Worm (Caenorhabditis elegans) whole organism, L1 larva: ENCODE data around the gene fbxa-213.

Source experiments
- C04F5.9 ChIP-seq: sonication (generic microtip); optimal IDR thresholded peaks from 2 replicates; lab custom pipeline; 2016; ENCODE audit warnings: missing genetic modification characterization, missing compliant biosample characterization
- Y116A8C.19 ChIP-seq: sonication (generic microtip); optimal IDR thresholded peaks from 2 replicates; lab custom pipeline; 2016; ENCODE audit warnings: missing compliant biosample characterization, missing genetic modification characterization, borderline replicate concordance
- efl-3 ChIP-seq: fragments of 200-800 bp; sonication (Bioruptor generic); optimal IDR thresholded peaks from 2 replicates; lab custom pipeline; 2018; ENCODE audit warnings: mild to moderate bottlenecking, missing genetic modification characterization, missing compliant biosample characterization
- egl-13 ChIP-seq: sonication (generic microtip); optimal IDR thresholded peaks from 2 replicates; lab custom pipeline; 2016; ENCODE audit warnings: missing genotype, missing genetic modification reagents, missing genetic modification characterization, missing compliant biosample characterization
- elt-2 ChIP-seq: sonication (generic microtip); optimal IDR thresholded peaks from 2 replicates; lab custom pipeline; 2016; ENCODE audit warnings: missing genetic modification characterization, mild to moderate bottlenecking, inconsistent platforms, missing compliant biosample characterization, missing genetic modification reagents
- ets-5 ChIP-seq: fragments of 200-800 bp; sonication (Bioruptor generic); IDR thresholded peaks from 2 replicates; pipeline ENCODE4 v1.3.6; 2022; ENCODE audit warnings: missing genetic modification characterization, missing compliant biosample characterization
- fkh-10 ChIP-seq: sonication (generic microtip); optimal IDR thresholded peaks from 2 replicates; lab custom pipeline; 2017; ENCODE audit warnings: missing biosample characterization, missing genetic modification reagents, missing genetic modification characterization
- fos-1 ChIP-seq: fragments of 150-350 bp; optimal IDR thresholded peaks from 2 replicates; lab custom pipeline; 2014; ENCODE audit warnings: missing biosample characterization, missing genetic modification characterization
- hlh-17 ChIP-seq: fragments of 200-800 bp; sonication (Bioruptor generic); optimal IDR thresholded peaks from 2 replicates; lab custom pipeline; 2018; ENCODE audit warnings: missing genetic modification characterization, mild to moderate bottlenecking, missing compliant biosample characterization, moderate library complexity, borderline replicate concordance
- hlh-4 ChIP-seq: sonication (generic microtip); optimal IDR thresholded peaks from 2 replicates; lab custom pipeline; 2016; ENCODE audit warnings: mild to moderate bottlenecking, missing genetic modification characterization, missing compliant biosample characterization
- hpl-2 ChIP-seq: fragments of 150-350 bp; optimal IDR thresholded peaks from 2 replicates; lab custom pipeline; 2014; ENCODE audit warnings: missing biosample characterization, missing genetic modification reagents, missing genetic modification characterization
- irx-1 ChIP-seq: sonication (generic microtip); optimal IDR thresholded peaks from 2 replicates; lab custom pipeline; 2016; ENCODE audit warnings: missing genetic modification characterization, missing compliant biosample characterization
- jun-1 ChIP-seq: fragments of 150-350 bp; optimal IDR thresholded peaks from 2 replicates; lab custom pipeline; 2014; ENCODE audit warnings: missing biosample characterization, missing genetic modification reagents, missing genetic modification characterization
- lin-14 ChIP-seq: fragments of 200-800 bp; sonication (Bioruptor generic); optimal IDR thresholded peaks from 2 replicates; lab custom pipeline; 2018; ENCODE audit warnings: mild to moderate bottlenecking, missing genetic modification characterization, moderate library complexity, missing compliant biosample characterization
- lin-39 ChIP-seq: fragments of 150-350 bp; optimal IDR thresholded peaks from 2 replicates; lab custom pipeline; 2014; ENCODE audit warnings: missing biosample characterization, missing genetic modification reagents, missing genetic modification characterization
- lir-3 ChIP-seq: sonication (generic microtip); optimal IDR thresholded peaks from 2 replicates; lab custom pipeline; 2016; ENCODE audit warnings: mild to moderate bottlenecking, missing genetic modification characterization, moderate library complexity, missing compliant biosample characterization; ENCODE audit not compliant: poor library complexity
- mdl-1 ChIP-seq, 2 experiments: fragments of 150-350 bp; optimal IDR thresholded peaks; 2 replicates each; lab custom pipeline; 2014 to 2017; ENCODE audit warnings: missing biosample characterization in 2 of 2, missing genetic modification characterization in 2 of 2, inconsistent platforms in 1 of 2
- mef-2 ChIP-seq: fragments of 150-350 bp; optimal IDR thresholded peaks from 2 replicates; lab custom pipeline; 2014; ENCODE audit warnings: missing biosample characterization, missing genetic modification characterization
- nhr-11 ChIP-seq: fragments of 150-350 bp; optimal IDR thresholded peaks from 2 replicates; lab custom pipeline; 2014; ENCODE audit warnings: missing biosample characterization, missing genetic modification characterization
- nhr-19 ChIP-seq: fragments of 200-800 bp; sonication (Bioruptor generic); conservative IDR thresholded peaks from 2 replicates; pipeline ENCODE4 v1.3.6; 2022; ENCODE audit warnings: missing genetic modification characterization, missing compliant biosample characterization
- nhr-71 ChIP-seq: sonication (generic microtip); optimal IDR thresholded peaks from 2 replicates; lab custom pipeline; 2016; ENCODE audit warnings: mild to moderate bottlenecking, missing genetic modification characterization, moderate library complexity, missing compliant biosample characterization
- nhr-84 ChIP-seq: sonication (generic microtip); optimal IDR thresholded peaks from 2 replicates; lab custom pipeline; 2017; ENCODE audit warnings: missing biosample characterization, missing genetic modification characterization
- sox-4 ChIP-seq: sonication (generic microtip); optimal IDR thresholded peaks from 2 replicates; lab custom pipeline; 2016; ENCODE audit warnings: missing genetic modification characterization, missing compliant biosample characterization
- sptf-1 ChIP-seq: fragments of 150-350 bp; optimal IDR thresholded peaks from 2 replicates; lab custom pipeline; 2014; ENCODE audit warnings: missing biosample characterization, missing genetic modification characterization
- sup-37 ChIP-seq: fragments of 200-800 bp; sonication (Bioruptor generic); optimal IDR thresholded peaks from 2 replicates; lab custom pipeline; 2018; ENCODE audit warnings: mild to moderate bottlenecking, missing genetic modification characterization, missing compliant biosample characterization
- tlp-1 ChIP-seq: fragments of 150-350 bp; optimal IDR thresholded peaks from 2 replicates; lab custom pipeline; 2014; ENCODE audit warnings: missing biosample characterization, missing genetic modification characterization
- ztf-11 ChIP-seq, 2 experiments: sonication (generic microtip); optimal IDR thresholded peaks; 2 replicates each; lab custom pipeline; 2016 to 2017; ENCODE audit warnings: missing genetic modification characterization in 2 of 2, missing biosample characterization in 1 of 2, missing compliant biosample characterization in 1 of 2
- ztf-4 ChIP-seq: fragments of 150-350 bp; optimal IDR thresholded peaks from 2 replicates; lab custom pipeline; 2014; ENCODE audit warnings: missing biosample characterization, missing genetic modification characterization

Gene fbxa-213

DNA sequence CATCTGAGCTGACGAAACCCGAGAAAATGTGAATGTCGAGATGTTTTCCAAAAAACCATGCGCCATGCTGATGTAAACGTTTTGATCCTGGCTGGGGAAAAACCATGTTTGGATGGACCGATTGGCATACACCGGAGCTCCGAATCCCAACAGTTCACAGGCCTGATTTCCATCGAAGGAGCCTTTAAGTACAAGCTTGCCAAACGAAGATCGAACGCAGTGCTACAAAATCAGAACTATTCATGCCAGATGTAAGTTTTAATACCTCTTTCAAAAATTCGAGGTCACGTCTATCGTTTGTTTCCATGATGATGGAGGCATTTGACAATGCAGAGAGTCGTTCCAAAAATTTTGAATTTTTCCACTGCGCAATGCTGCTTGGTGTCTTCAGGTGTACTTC, 32.8 kb downstream of the fbxa-213 start:
- no peak for TF ChIP-seq sox-4 (tag; lab: Kevin White, UChicago)
- no peak for TF ChIP-seq lin-39 (tag; lab: Kevin White, UChicago)
- TF ChIP-seq ztf-11 (tag; optimal IDR thresholded peaks at IDR 0.05; lab: Kevin White, UChicago) = no peak
- TF ChIP-seq nhr-19 (GFP tag; lab: Robert Waterston, UW) = no peak
- TF ChIP-seq nhr-11 (tag; lab: Kevin White, UChicago) = no peak
- no peak for TF ChIP-seq ztf-4 (tag; lab: Kevin White, UChicago)
- no peak for TF ChIP-seq lin-14 (GFP tag; lab: Kevin White, UChicago)
- TF ChIP-seq hlh-17 (GFP tag; lab: Kevin White, UChicago) = no peak
- no peak for TF ChIP-seq nhr-84
- no peak for TF ChIP-seq efl-3
- TF ChIP-seq jun-1 (tag; lab: Kevin White, UChicago) = no peak
- no peak for TF ChIP-seq mef-2
- no peak for TF ChIP-seq mdl-1 (tag; optimal IDR thresholded peaks at IDR 0.05; lab: Kevin White, UChicago)
- TF ChIP-seq lir-3 (tag; lab: Kevin White, UChicago) = no peak
- no peak for TF ChIP-seq sup-37
- no peak for TF ChIP-seq hlh-4 (tag; lab: Kevin White, UChicago)

DNA sequence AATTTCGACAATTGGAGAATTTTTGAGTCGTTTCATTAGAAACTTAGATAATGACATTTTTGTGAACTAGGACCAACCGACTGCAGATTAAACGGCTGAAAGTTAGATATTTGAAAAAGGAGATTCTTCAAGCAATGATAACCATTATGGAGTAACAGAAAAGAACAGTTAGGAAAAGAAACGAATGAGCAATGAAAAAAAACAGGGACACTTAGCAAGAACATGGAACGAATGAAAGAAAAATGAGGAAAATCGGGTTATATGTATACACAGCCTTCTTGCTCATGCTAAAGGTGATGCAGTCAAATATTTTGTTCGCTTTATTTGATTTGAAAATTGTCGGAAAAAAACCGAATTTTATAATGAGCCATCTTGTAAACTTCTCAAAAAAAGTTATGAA, 44.3 kb downstream of the fbxa-213 start, which contains the start of gene F16H6.10:
Gene F16H6.10 (minus strand): TSS at position 101 of the 400 bp plus-strand sequence.
- TF ChIP-seq nhr-71 (tag; lab: Kevin White, UChicago) (no peak), ets-5 (GFP tag; lab: Robert Waterston, UW) (no peak), hpl-2 (GFP tag; lab: Kevin White, UChicago) (no peak), tlp-1 (tag; lab: Kevin White, UChicago) (no peak), fkh-10 (GFP tag; lab: Kevin White, UChicago) (no peak), C04F5.9 (no peak), ztf-11 (tag; optimal IDR thresholded peaks at IDR 0.05; lab: Kevin White, UChicago) (no peak), elt-2 (tag; lab: Kevin White, UChicago) (no peak), sptf-1 (no peak), irx-1 (tag; lab: Kevin White, UChicago) (no peak), mdl-1 (tag; optimal IDR thresholded peaks at IDR 0.05; lab: Kevin White, UChicago) (no peak), egl-13 (tag; lab: Kevin White, UChicago) (no peak), fos-1 (no peak), Y116A8C.19 (tag; lab: Kevin White, UChicago) (no peak)
